Worm (Caenorhabditis elegans) whole organism, L1 larva: Measurements from ENCODE around the gene twk-44.

Experiments
- C16A3.4 ChIP-seq: fragments of 150-350 bp; optimal IDR thresholded peaks from 2 replicates; lab custom pipeline; 2014; ENCODE audit warnings: missing biosample characterization, missing genetic modification characterization
- Y116A8C.19 ChIP-seq: sonication (generic microtip); optimal IDR thresholded peaks from 2 replicates; lab custom pipeline; 2016; ENCODE audit warnings: missing compliant biosample characterization, missing genetic modification characterization, borderline replicate concordance
- aha-1 ChIP-seq: fragments of 150-350 bp; optimal IDR thresholded peaks from 2 replicates; lab custom pipeline; 2014; ENCODE audit warnings: missing biosample characterization, missing genetic modification characterization
- ama-1 ChIP-seq: fragments of 150-350 bp; optimal IDR thresholded peaks from 2 replicates; lab custom pipeline; 2014
- blmp-1 ChIP-seq: fragments of 150-350 bp; optimal IDR thresholded peaks from 2 replicates; lab custom pipeline; 2014; ENCODE audit warnings: missing biosample characterization, missing genetic modification characterization
- ceh-63 ChIP-seq: fragments of 200-800 bp; sonication (Bioruptor generic); optimal IDR thresholded peaks from 2 replicates; lab custom pipeline; 2018; ENCODE audit warnings: mild to moderate bottlenecking, missing genetic modification characterization, missing compliant biosample characterization
- ceh-8 ChIP-seq: fragments of 200-800 bp; sonication (Bioruptor generic); optimal IDR thresholded peaks from 2 replicates; lab custom pipeline; 2018; ENCODE audit warnings: mild to moderate bottlenecking, missing genetic modification characterization, moderate library complexity, missing compliant biosample characterization
- ceh-82 ChIP-seq, 3 experiments: fragments of 150-350 bp in 1 of 3; sonication (generic microtip) in 2 of 3; optimal IDR thresholded peaks; 2 replicates each; lab custom pipeline; 2014 to 2017; ENCODE audit warnings: missing biosample characterization in 3 of 3, missing genetic modification characterization in 3 of 3
- ceh-88 ChIP-seq: fragments of 200-800 bp; sonication (Bioruptor generic); IDR thresholded peaks from 2 replicates; pipeline ENCODE4 v1.3.6; 2022; ENCODE audit warnings: missing genetic modification characterization, missing compliant biosample characterization
- dsc-1 ChIP-seq: sonication (generic microtip); optimal IDR thresholded peaks from 2 replicates; lab custom pipeline; 2016; ENCODE audit warnings: mild to moderate bottlenecking, missing genetic modification characterization, missing compliant biosample characterization
- efl-3 ChIP-seq: fragments of 200-800 bp; sonication (Bioruptor generic); optimal IDR thresholded peaks from 2 replicates; lab custom pipeline; 2018; ENCODE audit warnings: mild to moderate bottlenecking, missing genetic modification characterization, missing compliant biosample characterization
- egl-13 ChIP-seq: sonication (generic microtip); optimal IDR thresholded peaks from 2 replicates; lab custom pipeline; 2016; ENCODE audit warnings: missing genotype, missing genetic modification reagents, missing genetic modification characterization, missing compliant biosample characterization
- elt-2 ChIP-seq: sonication (generic microtip); optimal IDR thresholded peaks from 2 replicates; lab custom pipeline; 2016; ENCODE audit warnings: missing genetic modification characterization, mild to moderate bottlenecking, inconsistent platforms, missing compliant biosample characterization, missing genetic modification reagents
- elt-3 ChIP-seq, 6 experiments: fragments of 150-350 bp in 1 of 6; sonication (generic microtip); optimal IDR thresholded peaks; 2 replicates each; lab custom pipeline; 2017 to 2018; ENCODE audit warnings: missing biosample characterization in 6 of 6, missing genetic modification characterization in 6 of 6, inconsistent platforms in 1 of 6
- ets-5 ChIP-seq: fragments of 200-800 bp; sonication (Bioruptor generic); IDR thresholded peaks from 2 replicates; pipeline ENCODE4 v1.3.6; 2022; ENCODE audit warnings: missing genetic modification characterization, missing compliant biosample characterization
- fkh-4 ChIP-seq: sonication (generic microtip); optimal IDR thresholded peaks from 2 replicates; lab custom pipeline; 2016; ENCODE audit warnings: missing compliant biosample characterization, missing genetic modification characterization, borderline replicate concordance
- fkh-8 ChIP-seq: sonication (generic microtip); optimal IDR thresholded peaks from 2 replicates; lab custom pipeline; 2016; ENCODE audit warnings: mild to moderate bottlenecking, missing genetic modification characterization, missing compliant biosample characterization
- grh-1 ChIP-seq: fragments of 200-800 bp; sonication (Bioruptor generic); IDR thresholded peaks from 2 replicates; pipeline ENCODE4 v1.3.6; 2022; ENCODE audit warnings: missing genetic modification reagents, missing genetic modification characterization, missing compliant biosample characterization
- jun-1 ChIP-seq: fragments of 150-350 bp; optimal IDR thresholded peaks from 2 replicates; lab custom pipeline; 2014; ENCODE audit warnings: missing biosample characterization, missing genetic modification reagents, missing genetic modification characterization
- lin-13 ChIP-seq: fragments of 150-350 bp; optimal IDR thresholded peaks from 2 replicates; lab custom pipeline; 2014; ENCODE audit warnings: missing biosample characterization, missing genetic modification reagents, missing genetic modification characterization
- lin-14 ChIP-seq: fragments of 200-800 bp; sonication (Bioruptor generic); optimal IDR thresholded peaks from 2 replicates; lab custom pipeline; 2018; ENCODE audit warnings: mild to moderate bottlenecking, missing genetic modification characterization, moderate library complexity, missing compliant biosample characterization
- lir-3 ChIP-seq: sonication (generic microtip); optimal IDR thresholded peaks from 2 replicates; lab custom pipeline; 2016; ENCODE audit warnings: mild to moderate bottlenecking, missing genetic modification characterization, moderate library complexity, missing compliant biosample characterization; ENCODE audit not compliant: poor library complexity
- lsy-2 ChIP-seq, 2 experiments: fragments of 150-350 bp; optimal IDR thresholded peaks; 2 replicates each; lab custom pipeline; 2014; ENCODE audit warnings: missing biosample characterization in 2 of 2, missing genetic modification characterization in 2 of 2
- mdl-1 ChIP-seq, 2 experiments: fragments of 150-350 bp; optimal IDR thresholded peaks; 2 replicates each; lab custom pipeline; 2014 to 2017; ENCODE audit warnings: missing biosample characterization in 2 of 2, missing genetic modification characterization in 2 of 2, inconsistent platforms in 1 of 2
- mep-1 ChIP-seq: fragments of 150-350 bp; optimal IDR thresholded peaks from 2 replicates; lab custom pipeline; 2014; ENCODE audit warnings: missing biosample characterization, missing genetic modification characterization
- nhr-11 ChIP-seq: fragments of 150-350 bp; optimal IDR thresholded peaks from 2 replicates; lab custom pipeline; 2014; ENCODE audit warnings: missing biosample characterization, missing genetic modification characterization
- nhr-12 ChIP-seq: sonication (generic microtip); optimal IDR thresholded peaks from 2 replicates; lab custom pipeline; 2017; ENCODE audit warnings: missing biosample characterization, missing genetic modification characterization
- nhr-28 ChIP-seq: fragments of 150-350 bp; optimal IDR thresholded peaks from 2 replicates; lab custom pipeline; 2014; ENCODE audit warnings: missing biosample characterization, missing genetic modification characterization
- nhr-71 ChIP-seq: sonication (generic microtip); optimal IDR thresholded peaks from 2 replicates; lab custom pipeline; 2016; ENCODE audit warnings: mild to moderate bottlenecking, missing genetic modification characterization, moderate library complexity, missing compliant biosample characterization
- nhr-76 ChIP-seq: sonication (generic microtip); optimal IDR thresholded peaks from 2 replicates; lab custom pipeline; 2017; ENCODE audit warnings: missing biosample characterization, missing genetic modification characterization
- nhr-85 ChIP-seq: sonication (generic microtip); peaks from one replicate; lab custom pipeline; 2016; ENCODE audit warnings: missing genetic modification characterization, inconsistent platforms, missing compliant biosample characterization
- nhr-90 ChIP-seq: sonication (generic microtip); optimal IDR thresholded peaks from 2 replicates; lab custom pipeline; 2016; ENCODE audit warnings: mild to moderate bottlenecking, missing genetic modification characterization, missing compliant biosample characterization; ENCODE audit not compliant: poor library complexity
- pqm-1 ChIP-seq: sonication (generic microtip); optimal IDR thresholded peaks from 3 replicates; lab custom pipeline; 2017; ENCODE audit warnings: missing biosample characterization, missing genetic modification characterization
- rnt-1 ChIP-seq: sonication (generic microtip); optimal IDR thresholded peaks from 2 replicates; lab custom pipeline; 2016; ENCODE audit warnings: mild to moderate bottlenecking, missing genetic modification characterization, moderate library complexity, missing compliant biosample characterization
- snpc-4 ChIP-seq: fragments of 150-350 bp; optimal IDR thresholded peaks from 2 replicates; lab custom pipeline; 2014; ENCODE audit warnings: missing biosample characterization, missing genetic modification characterization
- sox-4 ChIP-seq: sonication (generic microtip); optimal IDR thresholded peaks from 2 replicates; lab custom pipeline; 2016; ENCODE audit warnings: missing genetic modification characterization, missing compliant biosample characterization
- swsn-7 ChIP-seq: sonication (generic microtip); optimal IDR thresholded peaks from 2 replicates; lab custom pipeline; 2016; ENCODE audit warnings: missing genetic modification characterization, missing compliant biosample characterization
- tbx-2 ChIP-seq: sonication (generic microtip); optimal IDR thresholded peaks from 2 replicates; lab custom pipeline; 2016; ENCODE audit warnings: missing genetic modification characterization, missing compliant biosample characterization
- unc-130 ChIP-seq: fragments of 150-350 bp; optimal IDR thresholded peaks from 2 replicates; lab custom pipeline; 2017; ENCODE audit warnings: missing biosample characterization, missing genetic modification characterization, inconsistent platforms
- unc-86 ChIP-seq: sonication (generic microtip); optimal IDR thresholded peaks from 2 replicates; lab custom pipeline; 2016; ENCODE audit warnings: missing genetic modification characterization, missing compliant biosample characterization
- unc-98 ChIP-seq: fragments of 200-800 bp; sonication (Bioruptor generic); IDR thresholded peaks from 2 replicates; pipeline ENCODE4 v1.3.6; 2022; ENCODE audit warnings: missing genetic modification characterization, missing compliant biosample characterization
- zag-1 ChIP-seq: fragments of 150-350 bp; optimal IDR thresholded peaks from 2 replicates; lab custom pipeline; 2014; ENCODE audit warnings: missing biosample characterization, missing genetic modification characterization
- zip-4 ChIP-seq: fragments of 200-800 bp; sonication (Bioruptor generic); optimal IDR thresholded peaks from 2 replicates; lab custom pipeline; 2018; ENCODE audit warnings: mild to moderate bottlenecking, missing genetic modification characterization, moderate library complexity, missing compliant biosample characterization
- ztf-11 ChIP-seq, 2 experiments: sonication (generic microtip); optimal IDR thresholded peaks; 2 replicates each; lab custom pipeline; 2016 to 2017; ENCODE audit warnings: missing genetic modification characterization in 2 of 2, missing biosample characterization in 1 of 2, missing compliant biosample characterization in 1 of 2
- ztf-4 ChIP-seq: fragments of 150-350 bp; optimal IDR thresholded peaks from 2 replicates; lab custom pipeline; 2014; ENCODE audit warnings: missing biosample characterization, missing genetic modification characterization

The twk-44 gene

DNA sequence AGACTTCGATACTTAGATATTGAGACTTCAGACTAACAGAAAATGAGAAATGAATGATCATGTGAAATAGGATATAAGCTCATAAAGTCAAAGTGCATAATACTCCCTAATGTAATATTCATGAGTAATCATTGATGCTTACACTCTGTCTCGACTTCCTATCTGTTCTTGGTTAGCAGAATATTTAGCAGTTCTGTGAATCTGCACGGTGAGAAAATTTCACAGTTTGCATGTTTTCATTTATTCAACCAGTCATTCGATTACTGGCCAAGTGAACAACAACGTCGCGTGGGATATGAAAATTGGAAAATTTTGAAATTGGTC lies 19.5 kb downstream of the twk-44 start:
- TF ChIP-seq lin-13 (no peak), ztf-4 (no peak), unc-86 (tag; lab: Kevin White, UChicago) (peak; percentile 70), ets-5 (GFP tag; lab: Robert Waterston, UW) (no peak), nhr-71 (tag; lab: Kevin White, UChicago) (no peak), nhr-12 (no peak), C16A3.4 (tag; lab: Kevin White, UChicago) (no peak), egl-13 (tag; lab: Kevin White, UChicago) (peak; percentile 43), fkh-8 (tag; lab: Kevin White, UChicago) (peak; percentile 77), lsy-2 (tag; optimal IDR thresholded peaks at IDR 0.05; lab: Kevin White, UChicago) (peak in 1 of 2 experiments; percentile 13), sox-4 (tag; lab: Kevin White, UChicago) (peak; percentile 38), dsc-1 (peak; percentile 27)

DNA sequence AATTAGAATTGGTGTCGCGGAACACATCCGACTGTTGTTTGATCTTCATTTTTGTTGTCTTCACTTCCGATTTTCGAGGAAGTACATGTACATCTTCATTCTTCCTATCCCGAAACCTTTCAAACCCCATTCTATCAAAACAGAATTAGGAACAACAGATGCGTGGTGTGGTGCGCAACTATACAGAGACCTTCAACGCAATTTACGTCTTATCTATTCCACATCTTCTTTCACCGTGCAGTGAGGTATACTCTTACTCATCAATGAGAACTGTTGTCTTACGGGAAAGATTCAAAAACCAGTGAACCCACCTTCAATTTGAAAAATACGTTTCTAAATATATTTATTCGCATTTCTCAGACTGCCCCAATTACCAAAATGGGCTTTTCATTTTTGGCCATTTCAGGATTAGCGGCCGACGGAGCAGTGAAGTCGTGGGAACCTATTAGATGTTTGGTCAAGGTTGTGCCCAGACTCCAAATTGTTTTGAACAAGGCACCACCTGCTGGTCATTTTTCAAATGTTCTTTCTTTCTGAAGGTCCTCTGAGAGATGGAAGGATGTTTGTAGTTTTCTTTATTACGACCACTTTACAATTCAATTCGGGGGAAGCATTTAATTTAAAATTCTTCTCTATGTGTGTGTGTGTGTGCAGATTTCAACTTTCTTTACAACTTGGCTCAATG lies 20.0 kb downstream of the twk-44 start:
- TF ChIP-seq C16A3.4 (tag; lab: Kevin White, UChicago) (no peak), lin-14 (GFP tag; lab: Kevin White, UChicago) (peak; percentile 47), rnt-1 (tag; lab: Kevin White, UChicago) (peak; percentile 37), nhr-71 (tag; lab: Kevin White, UChicago) (peak; percentile 61), ztf-4 (peak; percentile 10), nhr-11 (tag; lab: Kevin White, UChicago) (no peak), nhr-90 (peak; percentile 21), jun-1 (tag; lab: Kevin White, UChicago) (no peak), dsc-1 (peak; percentile 78), grh-1 (GFP tag; lab: Robert Waterston, UW) (no peak), tbx-2 (peak; percentile 4), mep-1 (peak; percentile 19), aha-1 (no peak), blmp-1 (tag; lab: Kevin White, UChicago) (peak; percentile 61), nhr-85 (tag; lab: Kevin White, UChicago) (peak; percentile 81), ama-1 (lab: Kevin White, UChicago) (no peak), fkh-4 (tag; lab: Kevin White, UChicago) (peak; percentile 11)
- TF ChIP-seq, all 84 proteins: peak for 11

DNA sequence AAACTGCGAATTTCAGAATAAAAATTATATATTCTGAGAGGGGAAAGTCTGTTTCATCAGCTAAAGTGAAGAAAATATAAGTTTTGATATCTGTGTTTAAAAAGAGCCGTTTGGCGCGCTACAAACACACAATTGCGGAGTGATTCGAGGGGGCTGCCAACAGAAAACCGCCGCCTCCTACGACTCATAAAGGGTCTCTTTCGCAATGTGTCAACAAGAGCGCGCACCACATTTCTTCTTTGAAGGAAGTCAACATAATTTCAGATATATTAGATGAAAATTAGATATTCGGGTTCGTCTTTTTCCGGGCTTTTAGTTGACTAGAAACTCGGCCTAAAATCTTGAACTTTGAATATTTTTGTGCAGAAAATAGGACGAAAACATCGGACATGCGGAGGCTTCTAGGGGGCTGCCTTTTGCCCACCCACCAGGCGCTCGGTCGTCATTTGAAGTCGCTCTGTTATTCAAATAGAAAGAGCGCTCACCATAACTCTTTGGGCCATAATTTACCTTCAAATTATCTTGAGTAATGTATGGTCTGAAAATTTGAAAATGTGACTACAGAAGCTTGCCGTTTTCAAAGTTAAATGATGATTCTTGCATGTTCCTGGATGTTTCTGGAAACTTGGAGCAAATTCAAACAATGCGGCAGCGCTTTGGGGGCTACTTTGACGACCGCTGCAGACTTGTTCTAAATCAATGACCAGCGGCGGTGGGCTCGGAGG lies 21.0 kb downstream of the twk-44 start:
- TF ChIP-seq mdl-1 (tag; optimal IDR thresholded peaks at IDR 0.05; lab: Kevin White, UChicago) (peak in 1 of 2 experiments; percentile 43), pqm-1 (tag; lab: Kevin White, UChicago) (no peak), ceh-82 (tag; optimal IDR thresholded peaks at IDR 0.05; lab: Kevin White, UChicago) (peak; percentile 51 to 70 (median 63)), nhr-76 (tag; lab: Kevin White, UChicago) (peak; percentile 67), ceh-63 (GFP tag; lab: Kevin White, UChicago) (no peak), blmp-1 (tag; lab: Kevin White, UChicago) (peak; percentile 28), ceh-8 (GFP tag; lab: Kevin White, UChicago) (peak; percentile 80), zag-1 (tag; lab: Kevin White, UChicago) (peak; percentile 22), swsn-7 (tag; lab: Kevin White, UChicago) (peak; percentile 97), fkh-4 (tag; lab: Kevin White, UChicago) (peak; percentile 70), rnt-1 (tag; lab: Kevin White, UChicago) (peak; percentile 89), nhr-71 (tag; lab: Kevin White, UChicago) (peak; percentile 98), ztf-11 (tag; optimal IDR thresholded peaks at IDR 0.05; lab: Kevin White, UChicago) (peak; percentile 82 to 90), ets-5 (GFP tag; lab: Robert Waterston, UW) (peak; percentile 95; the same call in 1 of the 2 replicates), efl-3 (peak; percentile 83), unc-98 (GFP tag; lab: Robert Waterston, UW) (peak; percentile 66), ama-1 (lab: Kevin White, UChicago) (no peak), snpc-4 (tag; lab: Kevin White, UChicago) (peak; percentile 66), elt-2 (tag; lab: Kevin White, UChicago) (peak; percentile 89), ceh-88 (GFP tag; lab: Robert Waterston, UW) (peak; percentile 88), Y116A8C.19 (no peak), jun-1 (tag; lab: Kevin White, UChicago) (peak; percentile 31), unc-130 (tag; lab: Kevin White, UChicago) (peak; percentile 55), elt-3 (tag; optimal IDR thresholded peaks at IDR 0.05; lab: Kevin White, UChicago) (peak in 4 of 6 experiments; percentile 17 to 94 (median 60)), grh-1 (GFP tag; lab: Robert Waterston, UW) (peak; percentile 94), dsc-1 (peak; percentile 99), lir-3 (tag; lab: Kevin White, UChicago) (peak; percentile 65), nhr-28 (tag; lab: Kevin White, UChicago) (no peak), unc-86 (tag; lab: Kevin White, UChicago) (peak; percentile 98), zip-4 (GFP tag; lab: Kevin White, UChicago) (peak; percentile 100)
